Worm (Caenorhabditis elegans) whole organism, L2 larva: ENCODE data around the gene D1044.1.

Experiments
- F13H6.1 ChIP-seq: sonication (generic microtip); optimal IDR thresholded peaks from 2 replicates; lab custom pipeline; 2016; ENCODE audit warnings: missing genetic modification characterization, missing compliant biosample characterization
- elt-3 ChIP-seq: sonication (generic microtip); optimal IDR thresholded peaks from 2 replicates; lab custom pipeline; 2017; ENCODE audit warnings: missing biosample characterization, missing genetic modification characterization
- lin-39 ChIP-seq: fragments of 150-350 bp; optimal IDR thresholded peaks from 2 replicates; lab custom pipeline; 2014; ENCODE audit warnings: missing biosample characterization, missing genetic modification reagents, missing genetic modification characterization
- skn-1 ChIP-seq: sonication (generic microtip); optimal IDR thresholded peaks from 2 replicates; lab custom pipeline; 2017; ENCODE audit warnings: missing biosample characterization, missing genetic modification characterization
- unc-62 ChIP-seq: fragments of 150-350 bp; optimal IDR thresholded peaks from 2 replicates; lab custom pipeline; 2014; ENCODE audit warnings: missing biosample characterization, missing genetic modification reagents, missing genetic modification characterization
- ztf-4 ChIP-seq: fragments of 150-350 bp; optimal IDR thresholded peaks from 2 replicates; lab custom pipeline; 2014; ENCODE audit warnings: missing biosample characterization, missing genetic modification characterization

ce11 chrIII:5504164-5504563 lies 39.9 kb upstream of the D1044.1 start:
- no peak for TF ChIP-seq unc-62
- TF ChIP-seq F13H6.1: peak; percentile 30
- TF ChIP-seq elt-3: no peak
- peak; percentile 87 for TF ChIP-seq ztf-4 (tag; lab: Kevin White, UChicago)
- TF ChIP-seq lin-39 (tag; lab: Kevin White, UChicago): no peak
- TF ChIP-seq skn-1 (tag; lab: Kevin White, UChicago): no peak
